Fruit fly (Drosophila melanogaster) whole organism, wandering third instar larva: ENCODE measurements around the gene CG44195.

Source experiments
- Abd-B ChIP-seq: fragments of >200 bp; optimal IDR thresholded peaks from 2 replicates; lab custom pipeline; 2017; ENCODE audit warnings: missing biosample characterization, missing genetic modification characterization
- CG32264 ChIP-seq: fragments of 200-800 bp; sonication (Bioruptor generic); optimal IDR thresholded peaks from 2 replicates; lab custom pipeline; 2016; ENCODE audit warnings: missing biosample characterization, missing genetic modification characterization
- CrebA ChIP-seq: fragments of 200-800 bp; sonication (Bioruptor generic); optimal IDR thresholded peaks from 2 replicates; lab custom pipeline; 2016; ENCODE audit warnings: missing biosample characterization, mild to moderate bottlenecking, missing genetic modification characterization, borderline replicate concordance
- Dfd ChIP-seq: fragments of >200 bp; optimal IDR thresholded peaks from 2 replicates; lab custom pipeline; 2017; ENCODE audit warnings: missing biosample characterization, missing genetic modification characterization
- HLH106 ChIP-seq: fragments of 200-800 bp; optimal IDR thresholded peaks from 3 replicates; lab custom pipeline; 2019; ENCODE audit warnings: missing biosample characterization, mild to moderate bottlenecking, missing genetic modification characterization, moderate library complexity
- Hnf4 ChIP-seq: fragments of 200-800 bp; sonication (Bioruptor generic); optimal IDR thresholded peaks from 2 replicates; lab custom pipeline; 2016; ENCODE audit warnings: missing biosample characterization, mild to moderate bottlenecking, missing genetic modification characterization
- Myc ChIP-seq: fragments of >200 bp; optimal IDR thresholded peaks from 2 replicates; lab custom pipeline; 2017
- N ChIP-seq: fragments of >200 bp; optimal IDR thresholded peaks from 2 replicates; lab custom pipeline; 2018; ENCODE audit warnings: missing biosample characterization, missing external identifiers, missing genetic modification characterization
- Rel ChIP-seq, 2 experiments: fragments of 200-800 bp; sonication (Bioruptor generic) in 1 of 2; optimal IDR thresholded peaks; 2 replicates in 1 of 2; 3 replicates in 1 of 2; lab custom pipeline; 2016 to 2019; ENCODE audit warnings: mild to moderate bottlenecking in 2 of 2, missing biosample characterization in 2 of 2, missing genetic modification characterization in 2 of 2, moderate library complexity in 1 of 2
- Vsx2 ChIP-seq: fragments of 200-300, 225-300 bp; sonication (Bioruptor generic); optimal IDR thresholded peaks from 2 replicates; lab custom pipeline; 2018; ENCODE audit warnings: missing biosample characterization, missing genetic modification characterization; ENCODE audit not compliant: partially characterized antibody
- br ChIP-seq: fragments of 200-800 bp; sonication (Bioruptor generic); optimal IDR thresholded peaks from 2 replicates; lab custom pipeline; 2016; ENCODE audit warnings: missing biosample characterization, missing genetic modification characterization
- dsf ChIP-seq: sonication (Bioruptor generic); optimal IDR thresholded peaks from 2 replicates; lab custom pipeline; 2016; ENCODE audit warnings: missing biosample characterization, missing genetic modification characterization, borderline replicate concordance
- foxo ChIP-seq, 2 experiments: fragments of 200-800 bp; sonication (Bioruptor generic); optimal IDR thresholded peaks; 2 replicates in 1 of 2; 3 replicates in 1 of 2; lab custom pipeline; 2016 to 2017; ENCODE audit warnings: missing biosample characterization in 2 of 2, missing genetic modification characterization in 2 of 2
- fru ChIP-seq: fragments of 200-800 bp; sonication (Bioruptor generic); optimal IDR thresholded peaks from 3 replicates; lab custom pipeline; 2016; ENCODE audit warnings: missing biosample characterization, mild to moderate bottlenecking, missing genetic modification characterization
- h ChIP-seq: fragments of 200-800 bp; sonication (Bioruptor generic); optimal IDR thresholded peaks from 3 replicates; lab custom pipeline; 2016; ENCODE audit warnings: missing biosample characterization, mild to moderate bottlenecking, missing genetic modification characterization
- pan ChIP-seq: fragments of >200 bp; optimal IDR thresholded peaks from 2 replicates; lab custom pipeline; 2017
- sage ChIP-seq: fragments of 200-800 bp; sonication (Bioruptor generic); optimal IDR thresholded peaks from 2 replicates; lab custom pipeline; 2016; ENCODE audit warnings: missing biosample characterization, mild to moderate bottlenecking, missing genetic modification characterization
- sv ChIP-seq: fragments of 200-800 bp; sonication (Bioruptor generic); optimal IDR thresholded peaks from 3 replicates; lab custom pipeline; 2016; ENCODE audit warnings: missing biosample characterization, missing genetic modification characterization
- woc ChIP-seq: sonication (Bioruptor generic); optimal IDR thresholded peaks from 2 replicates; lab custom pipeline; 2016; ENCODE audit warnings: missing biosample characterization, mild to moderate bottlenecking, missing genetic modification characterization

The CG44195 gene

dm6 chr3L:7614226-7614625, 81.2 kb downstream of the CG44195 start (continued):
- TF ChIP-seq Rel (GFP tag; optimal IDR thresholded peaks at IDR 0.05; lab: Kevin White, UChicago) (no peak), Rel (tag; optimal IDR thresholded peaks at IDR 0.05; lab: Kevin White, UChicago) (no peak), CrebA (GFP tag; lab: Kevin White, UChicago) (peak; percentile 15), pan (lab: Kevin White, UChicago) (no peak), dsf (GFP tag; lab: Kevin White, UChicago) (no peak), Dfd (GFP tag; lab: Kevin White, UChicago) (no peak), Hnf4 (GFP tag; lab: Kevin White, UChicago) (peak; percentile 88), N (GFP tag; lab: Kevin White, UChicago) (no peak), br (GFP tag; lab: Kevin White, UChicago) (peak; percentile 84), Myc (lab: Kevin White, UChicago) (no peak), Abd-B (GFP tag; lab: Kevin White, UChicago) (no peak), CG32264 (GFP tag; lab: Kevin White, UChicago) (peak; percentile 56), HLH106 (tag; lab: Kevin White, UChicago) (peak; percentile 69), sv (no peak), Vsx2 (GFP tag; lab: Kevin White, UChicago) (no peak)

dm6 chr3L:7611229-7611628, 84.2 kb downstream of the CG44195 start:
- TF ChIP-seq sv: no peak

DNA sequence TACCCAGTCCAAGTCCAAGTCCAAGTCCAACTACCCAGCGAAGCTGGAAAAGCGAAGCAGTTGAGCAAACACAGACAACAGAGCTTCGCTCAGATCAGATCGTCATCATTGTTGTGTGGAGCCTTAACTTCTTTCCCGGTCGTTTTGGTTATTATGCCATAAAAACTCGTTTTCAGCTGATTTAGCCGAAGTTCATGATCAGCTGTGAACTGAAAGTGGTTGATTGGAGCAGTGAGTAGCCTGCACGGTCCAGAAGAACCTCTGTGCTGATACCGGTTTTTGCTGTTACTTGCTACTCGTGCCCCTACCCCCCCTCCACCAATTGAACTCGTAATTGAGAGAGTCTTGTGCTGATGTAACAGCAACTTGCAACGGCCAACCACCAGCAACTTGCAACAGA, 84.9 kb downstream of the CG44195 start:
- no peak for TF ChIP-seq sage (GFP tag; lab: Kevin White, UChicago)
- peak; percentile 16 for TF ChIP-seq fru
- no peak for TF ChIP-seq h (GFP tag; lab: Kevin White, UChicago)
- no peak for TF ChIP-seq woc (GFP tag; lab: Kevin White, UChicago)
- TF ChIP-seq Vsx2 (GFP tag; lab: Kevin White, UChicago): peak; percentile 63
- no peak for TF ChIP-seq foxo (GFP tag; optimal IDR thresholded peaks at IDR 0.05; lab: Kevin White, UChicago)
